Fruit fly (Drosophila melanogaster): ENCODE results near the gene CG4161.

Gene CG4161

dm6 chr2L:15432260-15432659 is 849 bp upstream of the CG4161 start (continued):
- TF ChIP-seq CG17385 (GFP tag; optimal IDR thresholded peaks at IDR 0.05) (peak; percentile 12), CG14965 (GFP tag; optimal IDR thresholded peaks at IDR 0.05; ENCODE audit: borderline replicate concordance) (no peak), MTF-1 (GFP tag; optimal IDR thresholded peaks at IDR 0.05; ENCODE audit: borderline replicate concordance) (no peak), CG33213 (GFP tag; optimal IDR thresholded peaks at IDR 0.05) (no peak), sug (tag; optimal IDR thresholded peaks at IDR 0.05) (no peak), ems (GFP tag; optimal IDR thresholded peaks at IDR 0.05) (no peak), CG3726 (GFP tag; IDR thresholded peaks at IDR 0.05) (0 out of 3 replicates have a peak, but pooled peaks have one; percentile 50), sim (GFP tag; IDR thresholded peaks at IDR 0.05) (no peak), kay (GFP tag; optimal IDR thresholded peaks at IDR 0.05) (no peak), CG11085 (GFP tag; IDR thresholded peaks at IDR 0.05) (no peak), Dll (GFP tag; IDR thresholded peaks at IDR 0.05; ENCODE audit: partially characterized antibody) (no peak), Adf1 (GFP tag; IDR thresholded peaks at IDR 0.05) (no peak), inv (GFP tag; IDR thresholded peaks at IDR 0.05; ENCODE audit: partially characterized antibody) (no peak), sisA (GFP tag; IDR thresholded peaks at IDR 0.05) (peak; percentile 42), fd3F (GFP tag; optimal IDR thresholded peaks at IDR 0.05) (no peak), Abd-B (GFP tag; optimal IDR thresholded peaks at IDR 0.05) (no peak), odd (GFP tag; optimal IDR thresholded peaks at IDR 0.05) (no peak), lab (GFP tag; optimal IDR thresholded peaks at IDR 0.05) (peak; percentile 31), CG12236 (GFP tag; optimal IDR thresholded peaks at IDR 0.05) (peak; percentile 42), zfh1 (GFP tag; IDR thresholded peaks at IDR 0.05) (peak; percentile 75), CG10274 (GFP tag; optimal IDR thresholded peaks at IDR 0.05) (no peak), CG18764 (GFP tag; optimal IDR thresholded peaks at IDR 0.05) (no peak), CG3065 (GFP tag; optimal IDR thresholded peaks at IDR 0.05) (no peak), chn (GFP tag; optimal IDR thresholded peaks at IDR 0.05) (peak; percentile 18), jing (GFP tag; optimal IDR thresholded peaks at IDR 0.05) (no peak), dmrt11E (tag; optimal IDR thresholded peaks at IDR 0.05) (peak; percentile 71), C15 (GFP tag; IDR thresholded peaks at IDR 0.05) (no peak), CG4404 (GFP tag; IDR thresholded peaks at IDR 0.05) (peak; percentile 49; the same call in 1 of the 2 replicates), amos (GFP tag; IDR thresholded peaks at IDR 0.05; ENCODE audit: partially characterized antibody) (no peak), bigmax (GFP tag; optimal IDR thresholded peaks at IDR 0.05) (no peak), Bteb2 (GFP tag; optimal IDR thresholded peaks at IDR 0.05) (no peak), repo (GFP tag; optimal IDR thresholded peaks at IDR 0.05) (no peak), sima (GFP tag; optimal IDR thresholded peaks at IDR 0.05) (no peak), trem (tag; optimal IDR thresholded peaks at IDR 0.05) (peak; percentile 32), CG18599 (GFP tag; optimal IDR thresholded peaks at IDR 0.05) (peak; percentile 44), HHEX (GFP tag; optimal IDR thresholded peaks at IDR 0.05) (no peak), CG31441 (GFP tag; IDR thresholded peaks at IDR 0.05) (0 out of 2 replicates have a peak, but pooled peaks have one; percentile 35), dpn (GFP tag; optimal IDR thresholded peaks at IDR 0.05) (peak; percentile 4 to 13), bcd (GFP tag; optimal IDR thresholded peaks at IDR 0.05) (peak; percentile 16), vnd (GFP tag; IDR thresholded peaks at IDR 0.05; ENCODE audit: partially characterized antibody) (no peak), CG10462 (GFP tag; optimal IDR thresholded peaks at IDR 0.05) (no peak), tap (tag; optimal IDR thresholded peaks at IDR 0.05) (no peak), CG6175 (GFP tag; IDR thresholded peaks at IDR 0.05) (no peak), CG13775 (GFP tag; optimal IDR thresholded peaks at IDR 0.05) (peak; percentile 26), Dip2 (GFP tag; IDR thresholded peaks at IDR 0.05) (no peak), fd102C (GFP tag; optimal IDR thresholded peaks at IDR 0.05) (peak; percentile 23), MBD-R2 (GFP tag; IDR thresholded peaks at IDR 0.05) (no peak), CG7745 (tag; optimal IDR thresholded peaks at IDR 0.05) (no peak), CG10209 (GFP tag; optimal IDR thresholded peaks at IDR 0.05) (no peak), rib (GFP tag; IDR thresholded peaks at IDR 0.05) (no peak), Hand (GFP tag; optimal IDR thresholded peaks at IDR 0.05) (no peak)
